Worm (Caenorhabditis elegans) whole organism, mixed stage, embryonic: ENCODE measurements around the gene T25D10.1.

ENCODE experiments used
- M03D4.4 ChIP-seq: sonication (generic microtip); optimal IDR thresholded peaks from 2 replicates; lab custom pipeline; 2017; ENCODE audit warnings: mild to moderate bottlenecking, missing genetic modification characterization, missing compliant biosample characterization
- bed-3 ChIP-seq: fragments of 200-800 bp; sonication (Bioruptor generic); optimal IDR thresholded peaks from 3 replicates; lab custom pipeline; 2018; ENCODE audit warnings: mild to moderate bottlenecking, missing genetic modification characterization, moderate library complexity, missing compliant biosample characterization
- blmp-1 ChIP-seq: fragments of 150-350 bp; optimal IDR thresholded peaks from 2 replicates; lab custom pipeline; 2014; ENCODE audit warnings: missing biosample characterization, missing genetic modification characterization
- ceh-39 ChIP-seq: fragments of 150-350 bp; optimal IDR thresholded peaks from 2 replicates; lab custom pipeline; 2014; ENCODE audit warnings: missing biosample characterization, missing genetic modification characterization
- ceh-43 ChIP-seq: fragments of 200-800 bp; sonication (Bioruptor generic); optimal IDR thresholded peaks from 2 replicates; lab custom pipeline; 2018; ENCODE audit warnings: mild to moderate bottlenecking, missing genetic modification characterization, moderate library complexity, missing compliant biosample characterization
- ceh-83 ChIP-seq: fragments of 200-800 bp; sonication (Bioruptor generic); optimal IDR thresholded peaks from 2 replicates; lab custom pipeline; 2018; ENCODE audit warnings: mild to moderate bottlenecking, missing genetic modification characterization, missing compliant biosample characterization
- ces-1 ChIP-seq: fragments of 150-350 bp; optimal IDR thresholded peaks from 2 replicates; lab custom pipeline; 2014; ENCODE audit warnings: missing biosample characterization, missing genetic modification reagents, missing genetic modification characterization
- drap-1 ChIP-seq: fragments of 200-800 bp; sonication (Bioruptor generic); optimal IDR thresholded peaks from 3 replicates; lab custom pipeline; 2018; ENCODE audit warnings: mild to moderate bottlenecking, missing genetic modification characterization, missing compliant biosample characterization
- elt-1 ChIP-seq: sonication (generic microtip); optimal IDR thresholded peaks from 2 replicates; lab custom pipeline; 2017; ENCODE audit warnings: missing genetic modification characterization, mild to moderate bottlenecking, missing compliant biosample characterization, antibody characterized with exemption, moderate library complexity, borderline replicate concordance; ENCODE audit not compliant: insufficient read depth
- elt-3 ChIP-seq: fragments of 150-350 bp; optimal IDR thresholded peaks from 2 replicates; lab custom pipeline; 2014; ENCODE audit warnings: missing biosample characterization, missing genetic modification characterization
- flh-1 ChIP-seq: fragments of 200-800 bp; sonication (Bioruptor generic); optimal IDR thresholded peaks from 2 replicates; lab custom pipeline; 2018; ENCODE audit warnings: mild to moderate bottlenecking, missing genetic modification characterization, moderate library complexity, missing compliant biosample characterization
- ham-2 ChIP-seq: fragments of 200-800 bp; sonication (Bioruptor generic); optimal IDR thresholded peaks from 2 replicates; lab custom pipeline; 2018; ENCODE audit warnings: mild to moderate bottlenecking, missing genetic modification characterization, missing compliant biosample characterization
- hlh-1 ChIP-seq: fragments of 150-350 bp; optimal IDR thresholded peaks from 2 replicates; lab custom pipeline; 2014; ENCODE audit warnings: missing biosample characterization, missing genetic modification reagents, missing genetic modification characterization
- lin-13 ChIP-seq: fragments of 150-350 bp; optimal IDR thresholded peaks from 2 replicates; lab custom pipeline; 2014; ENCODE audit warnings: missing biosample characterization, missing genetic modification characterization
- lin-32 ChIP-seq: fragments of 200-800 bp; sonication (Bioruptor generic); optimal IDR thresholded peaks from 2 replicates; lab custom pipeline; 2018; ENCODE audit warnings: mild to moderate bottlenecking, missing genetic modification characterization, missing compliant biosample characterization
- lsy-2 ChIP-seq: fragments of 150-350 bp; optimal IDR thresholded peaks from 2 replicates; lab custom pipeline; 2014; ENCODE audit warnings: missing biosample characterization, missing genetic modification characterization
- mab-5 ChIP-seq: fragments of 150-350 bp; optimal IDR thresholded peaks from 2 replicates; lab custom pipeline; 2014; ENCODE audit warnings: missing biosample characterization, missing genetic modification characterization
- mep-1 ChIP-seq: fragments of 150-350 bp; optimal IDR thresholded peaks from 2 replicates; lab custom pipeline; 2017; ENCODE audit warnings: missing biosample characterization, missing genetic modification reagents, missing genetic modification characterization, inconsistent platforms
- mls-2 ChIP-seq: sonication (generic microtip); optimal IDR thresholded peaks from 2 replicates; lab custom pipeline; 2016; ENCODE audit warnings: mild to moderate bottlenecking, missing genetic modification characterization, moderate library complexity, missing compliant biosample characterization
- nhr-12 ChIP-seq: fragments of 150-350 bp; optimal IDR thresholded peaks from 2 replicates; lab custom pipeline; 2014; ENCODE audit warnings: missing biosample characterization, missing genetic modification characterization
- nhr-237 ChIP-seq: fragments of 150-350 bp; optimal IDR thresholded peaks from 2 replicates; lab custom pipeline; 2014; ENCODE audit warnings: missing biosample characterization, missing genetic modification characterization
- nhr-76 ChIP-seq: sonication (generic microtip); optimal IDR thresholded peaks from 2 replicates; lab custom pipeline; 2017; ENCODE audit warnings: missing biosample characterization, missing genetic modification characterization
- pha-4 ChIP-seq: fragments of 150-350 bp; optimal IDR thresholded peaks from 2 replicates; lab custom pipeline; 2018; ENCODE audit warnings: missing biosample characterization, missing genetic modification reagents, missing genetic modification characterization
- sem-2 ChIP-seq: fragments of 200-800 bp; sonication (Bioruptor generic); optimal IDR thresholded peaks from 2 replicates; lab custom pipeline; 2018; ENCODE audit warnings: mild to moderate bottlenecking, missing genetic modification characterization, missing compliant biosample characterization
- snpc-4 ChIP-seq: fragments of 150-350 bp; optimal IDR thresholded peaks from 2 replicates; lab custom pipeline; 2014; ENCODE audit warnings: missing biosample characterization, missing genetic modification characterization
- sptf-1 ChIP-seq: sonication (generic microtip); optimal IDR thresholded peaks from 2 replicates; lab custom pipeline; 2017; ENCODE audit warnings: mild to moderate bottlenecking, missing genetic modification characterization, moderate library complexity, missing compliant biosample characterization
- tbx-8 ChIP-seq: fragments of 200-800 bp; sonication (Bioruptor generic); optimal IDR thresholded peaks from 2 replicates; lab custom pipeline; 2018; ENCODE audit warnings: mild to moderate bottlenecking, missing genetic modification characterization, moderate library complexity, missing compliant biosample characterization
- unc-120 ChIP-seq: sonication (generic microtip); optimal IDR thresholded peaks from 2 replicates; lab custom pipeline; 2017; ENCODE audit warnings: missing genetic modification characterization, missing compliant biosample characterization; ENCODE audit not compliant: poor library complexity, severe bottlenecking
- unc-39 ChIP-seq: fragments of 150-350 bp; optimal IDR thresholded peaks from 2 replicates; lab custom pipeline; 2014; ENCODE audit warnings: missing biosample characterization, missing genetic modification characterization
- unc-62 ChIP-seq: fragments of 150-350 bp; optimal IDR thresholded peaks from 2 replicates; lab custom pipeline; 2014; ENCODE audit warnings: missing biosample characterization, missing genetic modification reagents, missing genetic modification characterization
- zip-8 ChIP-seq: fragments of 150-350 bp; optimal IDR thresholded peaks from 2 replicates; lab custom pipeline; 2014; ENCODE audit warnings: missing biosample characterization, missing genetic modification characterization
- ztf-11 ChIP-seq: fragments of 150-350 bp; optimal IDR thresholded peaks from 2 replicates; lab custom pipeline; 2014; ENCODE audit warnings: missing biosample characterization, missing genetic modification characterization

T25D10.1 gene

DNA sequence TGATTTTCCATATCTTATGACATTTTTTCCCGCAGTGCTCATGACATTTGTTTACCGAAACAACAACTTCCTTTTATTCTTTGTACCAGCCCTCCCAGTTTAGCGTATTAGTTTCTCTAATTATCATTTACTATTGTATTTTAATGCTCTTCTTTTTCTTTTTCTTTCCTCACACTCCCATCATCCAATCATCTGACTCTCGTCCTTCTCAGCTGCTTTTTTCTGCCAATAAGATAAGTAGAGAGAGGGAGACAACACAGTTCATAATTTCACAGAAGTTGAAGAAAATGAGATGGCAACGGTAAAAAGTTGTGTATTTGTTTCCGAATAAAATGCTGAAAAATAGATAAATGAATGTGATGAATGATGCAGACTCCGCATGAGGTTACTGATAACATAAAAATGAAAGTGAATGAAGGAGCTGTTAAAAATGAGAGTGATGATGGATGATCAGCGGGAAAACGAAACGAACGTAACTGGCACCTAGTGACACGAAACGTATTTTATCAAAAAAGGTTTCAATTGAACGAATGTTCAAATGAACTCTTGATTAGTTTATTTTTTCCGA is 25.7 kb upstream of the T25D10.1 start:
- TF ChIP-seq ceh-83 (no peak), lsy-2 (tag; lab: Kevin White, UChicago) (no peak), sem-2 (GFP tag; lab: Kevin White, UChicago) (no peak), nhr-76 (no peak), drap-1 (GFP tag; lab: Kevin White, UChicago) (no peak), lin-13 (tag; lab: Kevin White, UChicago) (no peak), mep-1 (tag; lab: Kevin White, UChicago) (no peak), bed-3 (GFP tag; lab: Kevin White, UChicago) (no peak), hlh-1 (no peak), ceh-39 (no peak), elt-3 (tag; lab: Kevin White, UChicago) (no peak), lin-32 (GFP tag; lab: Kevin White, UChicago) (no peak), blmp-1 (no peak), flh-1 (GFP tag; lab: Kevin White, UChicago) (no peak), pha-4 (tag; lab: Kevin White, UChicago) (no peak)

DNA sequence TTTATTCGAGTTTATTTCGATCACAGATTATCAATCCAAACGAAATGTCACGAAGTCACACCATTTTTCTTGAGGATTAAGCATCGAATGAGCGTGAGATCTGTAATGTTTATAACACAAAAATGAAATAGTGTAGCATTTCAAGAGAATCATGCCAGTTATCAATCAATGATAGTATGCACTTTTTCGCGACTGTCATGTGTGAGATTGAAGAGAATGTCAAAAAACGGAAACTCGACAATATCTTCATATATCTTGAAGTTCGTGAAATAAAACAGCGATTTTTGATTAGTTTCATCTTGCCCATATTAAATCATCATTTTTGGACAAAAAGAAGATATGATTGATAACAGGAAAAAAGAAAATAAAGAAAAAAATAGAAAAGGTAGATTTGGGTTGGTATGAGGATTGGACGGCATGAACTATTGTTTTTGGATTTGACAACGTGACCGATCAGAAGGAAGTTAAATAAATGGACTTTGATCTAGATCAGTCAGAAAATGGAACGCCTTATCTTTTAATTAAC is 24.1 kb upstream of the T25D10.1 start:
- TF ChIP-seq unc-120 (tag; lab: Kevin White, UChicago) = no peak
- TF ChIP-seq ceh-43 (GFP tag; lab: Kevin White, UChicago) = no peak
- no peak for TF ChIP-seq ztf-11
- no peak for TF ChIP-seq tbx-8
- TF ChIP-seq M03D4.4 = no peak
- TF ChIP-seq unc-62 = no peak
- TF ChIP-seq snpc-4 (tag; lab: Kevin White, UChicago) = no peak
- no peak for TF ChIP-seq mab-5 (tag; lab: Kevin White, UChicago)
- no peak for TF ChIP-seq lsy-2 (tag; lab: Kevin White, UChicago)
- TF ChIP-seq ces-1 = no peak

DNA sequence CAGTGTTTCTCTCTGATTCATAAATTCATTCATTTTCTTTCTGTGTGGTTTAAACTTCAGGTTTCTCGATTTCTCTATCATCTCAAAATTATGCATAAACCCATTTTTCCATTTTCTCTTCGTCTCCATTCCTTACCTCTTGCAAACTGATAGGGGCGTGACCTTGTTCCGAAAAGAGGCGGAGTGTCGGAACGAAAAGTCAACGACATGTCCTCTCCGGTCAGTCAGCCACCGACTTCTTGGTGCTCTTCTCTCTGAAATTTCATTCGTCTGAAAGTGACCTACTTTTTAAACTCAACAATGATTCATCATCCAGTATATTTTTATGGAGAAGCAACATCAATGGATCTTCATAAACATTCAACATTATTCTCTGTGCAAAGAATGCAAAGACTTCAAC is 22.3 kb upstream of the T25D10.1 start, which contains the start of gene F58F12.12:
Gene F58F12.12 (plus strand): TSS at position 301 of the 400 bp plus-strand sequence.
- TF ChIP-seq lin-13 (tag; lab: Kevin White, UChicago) (no peak), mep-1 (tag; lab: Kevin White, UChicago) (no peak), nhr-12 (tag; lab: Kevin White, UChicago) (no peak), sem-2 (GFP tag; lab: Kevin White, UChicago) (no peak), unc-39 (tag; lab: Kevin White, UChicago) (no peak), flh-1 (GFP tag; lab: Kevin White, UChicago) (no peak), mls-2 (no peak), ham-2 (GFP tag; lab: Kevin White, UChicago) (no peak), sptf-1 (tag; lab: Kevin White, UChicago) (no peak), lin-32 (GFP tag; lab: Kevin White, UChicago) (no peak), ceh-83 (no peak), lsy-2 (tag; lab: Kevin White, UChicago) (no peak)

DNA sequence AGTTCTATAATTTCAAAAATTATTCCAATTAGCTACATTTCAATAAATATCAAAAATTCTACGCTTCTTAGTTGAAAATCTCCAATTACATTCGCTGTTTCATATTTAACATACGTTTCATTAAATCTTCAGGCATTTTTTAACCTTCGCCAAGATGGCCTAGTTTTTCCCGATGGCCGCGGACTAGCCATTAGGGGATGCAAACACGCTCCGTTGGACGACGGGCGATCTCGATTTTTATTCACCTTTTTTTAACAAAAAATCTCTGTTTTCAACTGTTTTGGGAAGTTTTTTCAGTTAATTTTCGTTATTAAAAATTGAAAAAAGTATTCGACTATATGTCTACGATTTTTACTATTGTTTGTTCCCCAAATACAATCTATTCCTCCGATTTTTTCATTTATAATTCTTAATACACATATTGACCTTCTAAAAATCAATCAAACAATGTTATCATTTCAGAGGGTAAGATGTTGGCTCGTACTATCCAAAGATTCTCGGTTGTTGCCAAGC is 20.0 kb upstream of the T25D10.1 start, which contains the start of gene F58F12.1:
Gene F58F12.1 (plus strand): TSS at position 463 of the 513 bp plus-strand sequence.
- TF ChIP-seq ces-1 (peak; percentile 22), sptf-1 (tag; lab: Kevin White, UChicago) (peak; percentile 12), elt-3 (tag; lab: Kevin White, UChicago) (no peak), ham-2 (GFP tag; lab: Kevin White, UChicago) (no peak), zip-8 (tag; lab: Kevin White, UChicago) (no peak), mab-5 (tag; lab: Kevin White, UChicago) (no peak), lsy-2 (tag; lab: Kevin White, UChicago) (peak; percentile 47), elt-1 (no peak), snpc-4 (tag; lab: Kevin White, UChicago) (no peak), nhr-237 (peak; percentile 43), lin-13 (tag; lab: Kevin White, UChicago) (peak; percentile 38), mep-1 (tag; lab: Kevin White, UChicago) (peak; percentile 66)
